Fruit fly (Drosophila melanogaster) whole organism, prepupa: ENCODE data around the gene Sgs5.

Experiments used
- CG16779 ChIP-seq: fragments of 200-800 bp; sonication (Bioruptor generic); optimal IDR thresholded peaks from 3 replicates; lab custom pipeline; 2017; ENCODE audit warnings: missing biosample characterization, mild to moderate bottlenecking, missing genetic modification characterization
- CG3032 ChIP-seq: fragments of 200-800 bp; optimal IDR thresholded peaks from 2 replicates; lab custom pipeline; 2019; ENCODE audit warnings: missing biosample characterization, mild to moderate bottlenecking, missing genetic modification characterization, moderate library complexity
- CG6854 ChIP-seq: fragments of 200-800 bp; sonication (Bioruptor generic); optimal IDR thresholded peaks from 2 replicates; lab custom pipeline; 2017; ENCODE audit warnings: missing biosample characterization, mild to moderate bottlenecking, missing genetic modification characterization
- Eip75B ChIP-seq: fragments of 200-800 bp; sonication (Bioruptor generic); optimal IDR thresholded peaks from 3 replicates; lab custom pipeline; 2016; ENCODE audit warnings: missing biosample characterization, missing genetic modification characterization
- Ets21C ChIP-seq: fragments of 200-800 bp; sonication (Bioruptor generic); optimal IDR thresholded peaks from 3 replicates; lab custom pipeline; 2016; ENCODE audit warnings: missing biosample characterization, missing genetic modification characterization
- OdsH ChIP-seq: fragments of 200-800 bp; sonication (Bioruptor generic); optimal IDR thresholded peaks from 3 replicates; lab custom pipeline; 2016; ENCODE audit warnings: missing biosample characterization, missing genetic modification characterization
- achi ChIP-seq: fragments of 200-800 bp; sonication (Bioruptor generic); optimal IDR thresholded peaks from 3 replicates; lab custom pipeline; 2016; ENCODE audit warnings: missing biosample characterization, missing genetic modification characterization
- salr ChIP-seq, 2 experiments: fragments of 200-800 bp; sonication (Bioruptor generic); optimal IDR thresholded peaks; 3 replicates each; lab custom pipeline; 2016 to 2018; ENCODE audit warnings: missing biosample characterization in 2 of 2, missing genetic modification characterization in 2 of 2, mild to moderate bottlenecking in 1 of 2
- ss ChIP-seq, 2 experiments: fragments of 200-800 bp; sonication (Bioruptor generic); optimal IDR thresholded peaks; 2 replicates in 1 of 2; 3 replicates in 1 of 2; lab custom pipeline; 2017 to 2018; ENCODE audit warnings: mild to moderate bottlenecking in 2 of 2, missing biosample characterization in 2 of 2, missing genetic modification characterization in 2 of 2, moderate library complexity in 1 of 2

dm6 chr3R:17549985-17550384, 45.2 kb upstream of the Sgs5 start:
- no peak for TF ChIP-seq CG3032 (tag; lab: Kevin White, UChicago)
- no peak for TF ChIP-seq ss (GFP tag; optimal IDR thresholded peaks at IDR 0.05; lab: Kevin White, UChicago)
- TF ChIP-seq CG16779 (tag; lab: Kevin White, UChicago), result no peak
- no peak for TF ChIP-seq Ets21C (GFP tag; lab: Kevin White, UChicago)
- no peak for TF ChIP-seq CG6854
- TF ChIP-seq achi, result no peak
- TF ChIP-seq Eip75B (GFP tag; lab: Kevin White, UChicago), result no peak
- no peak for TF ChIP-seq OdsH
- TF ChIP-seq salr (GFP tag; optimal IDR thresholded peaks at IDR 0.05; lab: Kevin White, UChicago), result no peak
